Worm (Caenorhabditis elegans) whole organism, late embryonic: ENCODE data around the gene C25H3.17.
A peak's percentile ranks its signal among the peaks of the same experiment; 100 is the strongest.

Experiments
- C08G9.2 ChIP-seq: sonication (generic microtip); optimal IDR thresholded peaks from 2 replicates; lab custom pipeline; 2016; ENCODE audit warnings: mild to moderate bottlenecking, missing genetic modification characterization, moderate library complexity, missing compliant biosample characterization
- C38D4.7 ChIP-seq: fragments of 200-800 bp; sonication (Bioruptor generic); optimal IDR thresholded peaks from 2 replicates; lab custom pipeline; 2018; ENCODE audit warnings: mild to moderate bottlenecking, missing genetic modification characterization, moderate library complexity, missing compliant biosample characterization
- K02D7.2 ChIP-seq: sonication (generic microtip); optimal IDR thresholded peaks from 2 replicates; lab custom pipeline; 2017; ENCODE audit warnings: mild to moderate bottlenecking, missing genetic modification characterization, missing compliant biosample characterization
- K09A11.1 ChIP-seq: sonication (generic microtip); optimal IDR thresholded peaks from 2 replicates; lab custom pipeline; 2017; ENCODE audit warnings: antibody characterized with exemption, mild to moderate bottlenecking, missing genetic modification characterization, missing compliant biosample characterization; ENCODE audit not compliant: insufficient read depth
- T23F11.4 ChIP-seq: fragments of 200-800 bp; sonication (Bioruptor generic); optimal IDR thresholded peaks from 2 replicates; lab custom pipeline; 2018; ENCODE audit warnings: mild to moderate bottlenecking, missing genetic modification characterization, missing compliant biosample characterization
- Y22D7AL.16 ChIP-seq: sonication (generic microtip); optimal IDR thresholded peaks from 2 replicates; lab custom pipeline; 2016; ENCODE audit warnings: missing genetic modification characterization, missing compliant biosample characterization
- ahr-1 ChIP-seq: sonication (generic microtip); optimal IDR thresholded peaks from 2 replicates; lab custom pipeline; 2016; ENCODE audit warnings: missing genetic modification characterization, missing compliant biosample characterization
- ceh-2 ChIP-seq: sonication (generic microtip); optimal IDR thresholded peaks from 2 replicates; lab custom pipeline; 2016; ENCODE audit warnings: missing genotype, missing genetic modification characterization, missing compliant biosample characterization
- ceh-24 ChIP-seq: sonication (generic microtip); optimal IDR thresholded peaks from 2 replicates; lab custom pipeline; 2016; ENCODE audit warnings: mild to moderate bottlenecking, missing genetic modification characterization, missing compliant biosample characterization
- ceh-30 ChIP-seq: fragments of 150-350 bp; optimal IDR thresholded peaks from 2 replicates; lab custom pipeline; 2014; ENCODE audit warnings: missing biosample characterization, missing genetic modification characterization
- ceh-31 ChIP-seq: sonication (generic microtip); optimal IDR thresholded peaks from 2 replicates; lab custom pipeline; 2016; ENCODE audit warnings: missing genetic modification characterization, missing compliant biosample characterization
- ceh-48 ChIP-seq: sonication (generic microtip); optimal IDR thresholded peaks from 2 replicates; lab custom pipeline; 2016; ENCODE audit warnings: missing genetic modification characterization, inconsistent platforms, missing compliant biosample characterization
- ceh-6 ChIP-seq: fragments of 200-800 bp; sonication (Bioruptor generic); optimal IDR thresholded peaks from 2 replicates; lab custom pipeline; 2018; ENCODE audit warnings: mild to moderate bottlenecking, missing genetic modification characterization, missing compliant biosample characterization
- ceh-9 ChIP-seq: sonication (generic microtip); optimal IDR thresholded peaks from 2 replicates; lab custom pipeline; 2016; ENCODE audit warnings: mild to moderate bottlenecking, missing genetic modification characterization, inconsistent platforms, missing compliant biosample characterization
- elt-4 ChIP-seq: sonication (generic microtip); optimal IDR thresholded peaks from 2 replicates; lab custom pipeline; 2016; ENCODE audit warnings: missing genetic modification characterization, missing compliant biosample characterization
- eyg-1 ChIP-seq: sonication (generic microtip); optimal IDR thresholded peaks from 2 replicates; lab custom pipeline; 2016; ENCODE audit warnings: missing genotype, missing genetic modification characterization, missing compliant biosample characterization
- gmeb-2 ChIP-seq: sonication (generic microtip); optimal IDR thresholded peaks from 2 replicates; lab custom pipeline; 2016; ENCODE audit warnings: missing genetic modification characterization, inconsistent platforms, missing compliant biosample characterization
- hlh-13 ChIP-seq: fragments of 200-800 bp; sonication (Bioruptor generic); optimal IDR thresholded peaks from 2 replicates; lab custom pipeline; 2018; ENCODE audit warnings: mild to moderate bottlenecking, missing genetic modification characterization, missing compliant biosample characterization
- hlh-15 ChIP-seq: sonication (generic microtip); optimal IDR thresholded peaks from 2 replicates; lab custom pipeline; 2016; ENCODE audit warnings: missing genetic modification characterization, missing compliant biosample characterization
- hlh-30 ChIP-seq: sonication (generic microtip); optimal IDR thresholded peaks from 2 replicates; lab custom pipeline; 2017; ENCODE audit warnings: antibody characterized with exemption, missing genetic modification characterization, missing compliant biosample characterization; ENCODE audit not compliant: insufficient read depth
- hlh-6 ChIP-seq: sonication (generic microtip); optimal IDR thresholded peaks from 2 replicates; lab custom pipeline; 2016; ENCODE audit warnings: missing genotype, missing genetic modification characterization, missing compliant biosample characterization
- lim-6 ChIP-seq: sonication (generic microtip); optimal IDR thresholded peaks from 2 replicates; lab custom pipeline; 2016; ENCODE audit warnings: missing genetic modification characterization, missing compliant biosample characterization
- lin-11 ChIP-seq: fragments of 200-800 bp; sonication (Bioruptor generic); optimal IDR thresholded peaks from 2 replicates; lab custom pipeline; 2018; ENCODE audit warnings: mild to moderate bottlenecking, missing genetic modification characterization, missing compliant biosample characterization
- madf-2 ChIP-seq: sonication (generic microtip); optimal IDR thresholded peaks from 2 replicates; lab custom pipeline; 2017; ENCODE audit warnings: missing genetic modification characterization, missing compliant biosample characterization
- npax-4 ChIP-seq: sonication (generic microtip); optimal IDR thresholded peaks from 2 replicates; lab custom pipeline; 2016; ENCODE audit warnings: missing genetic modification characterization, missing compliant biosample characterization
- pha-2 ChIP-seq: sonication (generic microtip); optimal IDR thresholded peaks from 2 replicates; lab custom pipeline; 2017; ENCODE audit warnings: mild to moderate bottlenecking, missing genetic modification characterization, missing compliant biosample characterization
- pha-4 ChIP-seq: fragments of 150-350 bp; optimal IDR thresholded peaks from 2 replicates; lab custom pipeline; 2018; ENCODE audit warnings: missing biosample characterization, missing genetic modification reagents, missing genetic modification characterization
- pros-1 ChIP-seq: fragments of 150-350 bp; optimal IDR thresholded peaks from 2 replicates; lab custom pipeline; 2014; ENCODE audit warnings: missing biosample characterization, missing genetic modification reagents, missing genetic modification characterization
- sox-2 ChIP-seq: fragments of 200-800 bp; sonication (Bioruptor generic); IDR thresholded peaks from 2 replicates; pipeline ENCODE4 v1.3.6; 2022; ENCODE audit warnings: missing genetic modification reagents, missing genetic modification characterization, missing compliant biosample characterization
- tbx-2 ChIP-seq: sonication (generic microtip); optimal IDR thresholded peaks from 2 replicates; lab custom pipeline; 2016; ENCODE audit warnings: missing genetic modification characterization, missing compliant biosample characterization
- tbx-7 ChIP-seq: sonication (generic microtip); optimal IDR thresholded peaks from 2 replicates; lab custom pipeline; 2016; ENCODE audit warnings: missing genotype, missing genetic modification characterization, missing compliant biosample characterization
- ttx-3 ChIP-seq: sonication (generic microtip); optimal IDR thresholded peaks from 2 replicates; lab custom pipeline; 2016; ENCODE audit warnings: missing genetic modification reagents, missing genetic modification characterization, missing compliant biosample characterization

Gene C25H3.17

DNA sequence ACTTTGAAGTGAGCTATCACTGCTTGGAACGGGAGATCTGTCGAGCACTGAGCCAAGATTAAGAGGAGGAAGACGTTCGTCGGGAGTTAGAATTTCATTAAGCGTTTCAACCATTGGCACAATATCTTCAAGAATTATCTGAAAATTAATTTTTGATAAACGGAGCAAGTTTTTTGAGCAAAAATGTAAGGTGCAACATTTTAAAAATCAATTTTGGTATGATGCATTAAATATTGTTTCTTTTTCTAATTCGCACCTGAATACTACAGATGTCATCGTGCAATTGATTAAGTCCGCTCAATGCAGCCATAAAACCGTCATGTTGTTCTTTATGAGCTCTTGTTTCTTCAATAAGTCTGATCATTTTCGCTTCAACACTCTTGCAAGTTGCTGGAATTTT is 21.2 kb downstream of the C25H3.17 start, which contains the start of gene ddl-1:
Gene ddl-1 (minus strand): TSS at position 101 of the 400 bp plus-strand sequence.
- TF ChIP-seq lim-6 (tag; lab: Kevin White, UChicago) (no peak), K02D7.2 (tag; lab: Kevin White, UChicago) (no peak), pha-2 (no peak), ceh-6 (GFP tag; lab: Kevin White, UChicago) (no peak), ceh-48 (no peak), C08G9.2 (tag; lab: Kevin White, UChicago) (no peak), madf-2 (tag; lab: Kevin White, UChicago) (no peak), pha-4 (no peak), pros-1 (tag; lab: Kevin White, UChicago) (no peak), ceh-24 (tag; lab: Kevin White, UChicago) (no peak), ceh-30 (tag; lab: Kevin White, UChicago) (no peak), K09A11.1 (tag; lab: Kevin White, UChicago) (no peak)

DNA sequence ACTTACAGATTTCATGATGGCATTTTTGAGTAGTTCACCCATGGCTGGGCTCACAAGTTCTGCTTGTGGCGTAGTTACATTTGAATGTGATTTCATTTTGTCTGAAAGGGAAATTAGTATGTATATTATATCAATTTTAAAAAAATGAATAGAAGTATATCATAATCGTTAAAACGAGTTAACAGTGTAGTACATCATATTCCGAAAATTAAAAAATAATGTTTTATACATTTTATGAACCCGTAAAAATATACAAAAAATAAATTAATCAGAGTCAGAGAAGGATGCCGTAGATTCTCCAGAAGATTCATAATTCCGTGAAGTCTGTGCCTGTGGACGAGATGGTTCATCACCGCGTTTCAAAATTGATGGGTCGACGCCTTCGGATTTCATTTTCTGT is 22.5 kb downstream of the C25H3.17 start, which contains the start of gene F59E12.9:
Gene F59E12.9 (minus strand): TSS at position 101 of the 400 bp plus-strand sequence.
- TF ChIP-seq ceh-9 (tag; lab: Kevin White, UChicago) (no peak), madf-2 (tag; lab: Kevin White, UChicago) (no peak), lim-6 (tag; lab: Kevin White, UChicago) (no peak), tbx-2 (tag; lab: Kevin White, UChicago) (no peak), ceh-48 (no peak)

DNA sequence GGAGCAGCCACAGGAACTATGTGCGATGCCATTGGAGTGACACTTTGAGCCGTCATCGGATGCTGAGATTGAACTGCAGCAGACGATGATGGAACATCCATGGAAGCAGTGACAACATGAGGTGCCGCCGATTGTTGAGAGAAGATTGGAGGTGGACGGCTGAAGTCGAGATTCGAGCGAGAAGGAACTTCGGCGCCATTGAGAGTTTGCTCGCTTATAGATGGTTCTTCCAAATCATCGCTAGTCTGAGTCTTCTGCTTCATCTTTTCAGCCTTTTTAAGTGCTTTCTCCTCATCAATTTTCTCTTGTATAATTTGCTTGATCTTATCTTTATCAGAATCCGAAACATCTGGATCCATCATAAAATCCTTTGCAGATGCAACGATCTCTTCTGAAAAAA is 27.4 kb downstream of the C25H3.17 start:
- TF ChIP-seq eyg-1 (tag; lab: Kevin White, UChicago) (no peak), hlh-30 (tag; lab: Kevin White, UChicago) (no peak), ahr-1 (tag; lab: Kevin White, UChicago) (no peak), C38D4.7 (GFP tag; lab: Kevin White, UChicago) (no peak), C08G9.2 (tag; lab: Kevin White, UChicago) (no peak), ceh-9 (tag; lab: Kevin White, UChicago) (no peak)
- TF ChIP-seq, all 69 proteins: peak for 0

DNA sequence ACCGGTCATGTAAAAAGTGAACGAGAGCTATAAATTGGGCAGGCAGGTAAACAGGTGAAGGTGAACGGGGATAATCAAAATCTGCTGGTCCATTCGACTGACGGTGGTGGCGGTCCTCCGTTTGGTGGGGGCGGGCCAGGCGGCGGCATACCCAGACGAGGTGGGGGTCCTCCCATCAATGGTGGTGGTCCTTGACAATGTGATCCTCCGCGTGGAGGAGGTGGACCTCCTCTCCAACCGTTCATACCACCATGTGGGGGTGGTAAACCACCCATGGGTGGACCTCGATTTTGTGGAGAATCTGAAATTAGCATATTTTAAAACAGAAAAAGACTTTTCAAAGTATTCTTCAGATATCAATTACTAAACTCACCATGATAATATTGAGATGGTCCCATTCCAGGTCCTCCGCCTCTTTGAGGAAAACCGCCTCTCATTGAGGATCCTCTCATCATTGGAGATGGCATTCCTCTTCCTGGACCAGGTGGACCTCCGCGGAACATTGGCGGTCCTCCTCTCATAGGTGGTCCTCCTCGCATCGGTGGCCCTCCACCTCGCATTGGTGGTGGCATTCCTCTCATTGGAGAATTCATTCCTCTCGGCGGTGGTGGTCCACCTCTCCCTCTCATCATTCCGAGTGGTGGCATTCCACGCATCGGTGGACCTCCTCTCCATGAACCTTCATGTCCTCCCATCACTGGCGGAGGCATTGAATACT is 29.0 kb downstream of the C25H3.17 start:
- TF ChIP-seq ceh-48: no peak
- no peak for TF ChIP-seq sox-2 (GFP tag; lab: Robert Waterston, UW)
- peak; percentile 41 for TF ChIP-seq elt-4 (tag; lab: Kevin White, UChicago)
- TF ChIP-seq gmeb-2: no peak

DNA sequence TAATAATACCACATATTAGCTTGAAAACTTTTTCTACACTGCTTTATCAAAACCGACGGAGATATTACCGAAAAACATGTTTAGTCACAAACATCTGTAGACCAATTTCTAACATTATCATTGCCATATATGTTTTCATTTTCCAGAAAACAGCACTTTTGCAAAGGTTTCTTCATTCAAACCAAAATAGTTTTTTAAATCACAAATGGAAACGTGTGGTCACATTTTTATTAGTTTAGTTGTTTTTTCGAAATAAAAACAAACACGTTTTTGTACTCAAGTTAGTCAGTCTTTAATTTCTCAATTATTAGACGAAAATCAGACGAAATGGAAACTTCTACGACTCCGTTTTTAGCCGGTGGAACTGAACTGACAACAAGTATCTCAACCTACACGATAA is 31.4 kb downstream of the C25H3.17 start, which contains the start of gene F59E12.3:
Gene F59E12.3 (plus strand): TSS at position 301 of the 400 bp plus-strand sequence.
- no peak for TF ChIP-seq npax-4 (tag; lab: Kevin White, UChicago)
- TF ChIP-seq ceh-9 (tag; lab: Kevin White, UChicago): no peak
- TF ChIP-seq tbx-7 (tag; lab: Kevin White, UChicago): no peak
- no peak for TF ChIP-seq lin-11 (tag; lab: Kevin White, UChicago)
- TF ChIP-seq hlh-13 (GFP tag; lab: Kevin White, UChicago): no peak
- TF ChIP-seq hlh-15: no peak
- TF ChIP-seq ceh-31 (tag; lab: Kevin White, UChicago): no peak
- TF ChIP-seq ceh-2 (tag; lab: Kevin White, UChicago): no peak
- no peak for TF ChIP-seq ttx-3 (tag; lab: Kevin White, UChicago)
- no peak for TF ChIP-seq hlh-30 (tag; lab: Kevin White, UChicago)
- no peak for TF ChIP-seq gmeb-2
- TF ChIP-seq elt-4 (tag; lab: Kevin White, UChicago): no peak
- no peak for TF ChIP-seq ceh-24 (tag; lab: Kevin White, UChicago)
- no peak for TF ChIP-seq ahr-1 (tag; lab: Kevin White, UChicago)
- TF ChIP-seq eyg-1 (tag; lab: Kevin White, UChicago): no peak
- TF ChIP-seq hlh-6 (tag; lab: Kevin White, UChicago): no peak
- no peak for TF ChIP-seq Y22D7AL.16 (tag; lab: Kevin White, UChicago)
- no peak for TF ChIP-seq C38D4.7 (GFP tag; lab: Kevin White, UChicago)
- TF ChIP-seq T23F11.4 (GFP tag; lab: Kevin White, UChicago): no peak
